Fruit fly (Drosophila melanogaster): ENCODE results near the gene CG10098.

CG10098 gene

dm6 chr3R:7108589-7109312 lies 15.6 kb upstream of the CG10098 start (continued):
- TF ChIP-seq hb (GFP tag; IDR thresholded peaks at IDR 0.05; ENCODE audit: partially characterized antibody) (no peak), CG2120 (GFP tag; optimal IDR thresholded peaks at IDR 0.05) (peak; percentile 48), bowl (GFP tag; IDR thresholded peaks at IDR 0.05) (no peak), CG10462 (GFP tag; optimal IDR thresholded peaks at IDR 0.05) (peak; percentile 98), gem (tag; optimal IDR thresholded peaks at IDR 0.05) (peak; percentile 97), chm (GFP tag; IDR thresholded peaks at IDR 0.05) (no peak), CG31441 (GFP tag; IDR thresholded peaks at IDR 0.05) (no peak), Bgb (GFP tag; IDR thresholded peaks at IDR 0.05; ENCODE audit: partially characterized antibody) (no peak), CG14965 (GFP tag; optimal IDR thresholded peaks at IDR 0.05; ENCODE audit: borderline replicate concordance) (peak; percentile 45), CTCF (GFP tag; optimal IDR thresholded peaks at IDR 0.05) (peak; percentile 50), HLH54F (GFP tag; optimal IDR thresholded peaks at IDR 0.05) (peak; percentile 49), nerfin-2 (GFP tag; IDR thresholded peaks at IDR 0.05; ENCODE audit: partially characterized antibody) (no peak), CG3838 (GFP tag; optimal IDR thresholded peaks at IDR 0.05) (peak; percentile 86), emc (GFP tag; optimal IDR thresholded peaks at IDR 0.05) (no peak), corto (GFP tag; optimal IDR thresholded peaks at IDR 0.05) (peak; percentile 43), CG6683 (GFP tag; optimal IDR thresholded peaks at IDR 0.05) (peak; percentile 63), cad (GFP tag; optimal IDR thresholded peaks at IDR 0.05) (no peak), schlank (tag; optimal IDR thresholded peaks at IDR 0.05) (no peak), CG11456 (GFP tag; IDR thresholded peaks at IDR 0.05) (no peak), wor (GFP tag; IDR thresholded peaks at IDR 0.05) (no peak), CG34376 (GFP tag; optimal IDR thresholded peaks at IDR 0.05) (peak; percentile 5), CG14441 (GFP tag; IDR thresholded peaks at IDR 0.05) (no peak), GATAe (GFP tag; conservative IDR thresholded peaks at IDR 0.05) (no peak), CG43689 (GFP tag; IDR thresholded peaks at IDR 0.05) (no peak), CG18011 (GFP tag; optimal IDR thresholded peaks at IDR 0.05) (peak; percentile 49), CG6175 (GFP tag; IDR thresholded peaks at IDR 0.05) (no peak), Gsc (GFP tag; IDR thresholded peaks at IDR 0.05) (no peak), CG12219 (GFP tag; optimal IDR thresholded peaks at IDR 0.05) (peak; percentile 90), cato (GFP tag; optimal IDR thresholded peaks at IDR 0.05; ENCODE audit: borderline replicate concordance) (peak; percentile 95), zfh2 (GFP tag; optimal IDR thresholded peaks at IDR 0.05) (no peak), CG10321 (GFP tag; IDR thresholded peaks at IDR 0.05) (no peak), croc (GFP tag; conservative IDR thresholded peaks at IDR 0.05) (peak; percentile 97), tup (GFP tag; optimal IDR thresholded peaks at IDR 0.05) (peak; percentile 63), CG15696 (tag; optimal IDR thresholded peaks at IDR 0.05) (peak; percentile 99), gce (GFP tag; IDR thresholded peaks at IDR 0.05) (no peak), CG17612 (GFP tag; IDR thresholded peaks at IDR 0.05) (no peak), tio (GFP tag; optimal IDR thresholded peaks at IDR 0.05) (peak; percentile 92), Nf-YC (tag; optimal IDR thresholded peaks at IDR 0.05) (peak; percentile 65), tap (tag; optimal IDR thresholded peaks at IDR 0.05) (peak; percentile 98), CG11696 (GFP tag; IDR thresholded peaks at IDR 0.05) (no peak), Sry-δ (GFP tag; optimal IDR thresholded peaks at IDR 0.05) (peak; percentile 57), CG14014 (GFP tag; IDR thresholded peaks at IDR 0.05) (no peak), Rfx (GFP tag; IDR thresholded peaks at IDR 0.05) (no peak), CG4424 (GFP tag; optimal IDR thresholded peaks at IDR 0.05) (peak; percentile 97)
